Worm (Caenorhabditis elegans) whole organism, L4 larva: ENCODE results near the gene fbxl-2.

Source experiments
- lin-13 ChIP-seq: fragments of 150-350 bp; optimal IDR thresholded peaks from 2 replicates; lab custom pipeline; 2014; ENCODE audit warnings: missing biosample characterization, missing genetic modification reagents, missing genetic modification characterization
- mep-1 ChIP-seq: fragments of 150-350 bp; sonication (generic microtip); optimal IDR thresholded peaks from 3 replicates; lab custom pipeline; 2014; ENCODE audit warnings: missing biosample characterization, missing genetic modification characterization

DNA sequence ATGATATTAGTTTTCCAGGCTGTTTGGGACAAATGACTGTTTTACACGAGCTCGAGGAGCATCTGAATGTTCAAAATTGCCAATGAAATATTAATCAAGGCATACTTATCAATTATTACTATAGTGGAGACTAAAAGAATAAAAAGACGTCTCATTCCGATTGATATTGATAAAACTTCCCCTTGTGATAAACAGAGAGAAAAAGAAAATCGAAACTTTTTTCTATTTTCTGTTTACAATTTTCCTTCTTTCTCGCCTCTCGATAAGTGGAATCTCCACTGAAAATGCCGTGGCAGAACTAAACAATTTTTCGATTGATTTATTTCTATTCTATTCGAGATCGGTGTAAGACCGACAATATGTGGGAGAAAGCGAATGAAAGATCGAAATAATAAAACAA, 22.8 kb downstream of the fbxl-2 start, which contains the start of gene B0393.9:
- TF ChIP-seq lin-13 (GFP tag; lab: Kevin White, UChicago) (no peak), mep-1 (no peak)
